Worm (Caenorhabditis elegans): ENCODE measurements around the gene C55B6.5.

The C55B6.5 gene

DNA sequence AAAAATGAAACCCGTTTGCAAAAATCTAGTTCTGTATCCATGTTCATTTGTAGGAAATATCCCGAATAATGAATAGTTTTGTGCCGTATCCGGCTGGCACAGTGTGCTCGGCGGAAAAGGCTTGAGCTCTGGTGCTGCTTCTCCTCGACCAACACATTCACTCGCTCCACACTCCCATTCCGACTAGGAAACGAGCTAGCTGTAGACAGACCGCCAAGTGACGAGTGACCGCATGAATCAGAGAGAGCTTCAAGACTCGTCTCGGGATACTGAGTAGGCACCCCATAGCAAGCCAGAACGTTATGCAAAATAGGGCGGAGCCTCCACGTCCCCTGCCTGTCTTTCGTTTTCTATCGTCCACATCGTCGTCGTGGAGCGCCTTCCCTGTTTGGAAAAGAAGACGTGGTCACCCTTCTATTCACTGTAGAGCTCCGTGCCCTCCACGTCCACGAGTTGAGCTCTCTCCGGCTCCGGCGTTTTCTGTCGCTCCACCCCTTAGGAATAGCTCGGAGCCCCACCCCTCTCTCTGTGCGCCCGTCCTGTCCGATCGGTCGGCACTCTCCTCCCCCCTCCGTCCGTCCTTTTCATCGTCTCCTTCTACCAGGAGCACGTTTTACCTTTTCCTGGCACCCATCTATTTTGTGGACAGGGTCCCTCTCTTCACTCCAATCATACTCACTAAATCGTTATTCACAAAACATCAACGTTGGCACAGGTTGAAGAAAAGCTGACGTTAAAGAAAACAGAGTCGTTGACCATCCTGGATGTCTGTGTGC lies 12.8 kb upstream of the C55B6.5 start, which contains the start of gene syd-9:
syd-9 (plus strand) TSS at position 394 of the 776 bp plus-strand sequence.
- TF ChIP-seq mbf-1 (tag; optimal IDR thresholded peaks at IDR 0.05) (no peak), egl-27 (tag; optimal IDR thresholded peaks at IDR 0.05) (no peak), nhr-129 (tag; optimal IDR thresholded peaks at IDR 0.05) (peak; percentile 44), nhr-237 (tag; optimal IDR thresholded peaks at IDR 0.05) (no peak), mab-5 (tag; optimal IDR thresholded peaks at IDR 0.05) (no peak), mdl-1 (tag; optimal IDR thresholded peaks at IDR 0.05) (no peak), unc-39 (tag; optimal IDR thresholded peaks at IDR 0.05) (no peak), sma-9 (GFP tag; optimal IDR thresholded peaks at IDR 0.05) (peak; percentile 19), sma-9 (tag; optimal IDR thresholded peaks at IDR 0.05) (no peak), ZK546.5 (tag; optimal IDR thresholded peaks at IDR 0.05) (no peak), snpc-4 (tag; optimal IDR thresholded peaks at IDR 0.05) (no peak), ceh-82 (tag; optimal IDR thresholded peaks at IDR 0.05) (no peak)

DNA sequence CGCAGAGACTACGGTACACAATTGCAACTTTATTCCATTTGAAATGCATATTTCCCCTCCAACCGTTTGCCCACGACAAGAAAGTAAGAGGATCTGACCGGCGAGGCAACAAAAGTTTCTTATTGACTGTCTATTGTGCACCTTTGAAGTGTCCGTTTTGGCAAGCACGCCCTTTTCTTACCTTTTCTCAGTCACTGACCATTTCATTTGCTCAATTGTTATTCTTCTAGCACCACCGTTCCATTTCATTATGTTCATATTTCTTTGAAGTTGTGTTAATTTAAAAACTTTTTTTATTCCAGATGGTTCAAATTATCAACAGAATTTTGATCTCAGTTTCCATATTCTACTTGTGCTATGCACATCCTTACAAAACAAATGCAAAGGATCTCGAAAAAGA lies 6.3 kb upstream of the C55B6.5 start, which contains the start of gene spp-22:
spp-22 (plus strand) TSS at position 301 of the 400 bp plus-strand sequence.
- TF ChIP-seq nhr-237 (tag; optimal IDR thresholded peaks at IDR 0.05) (no peak), nhr-23 (tag; optimal IDR thresholded peaks at IDR 0.05) (no peak), sma-3 (GFP tag; optimal IDR thresholded peaks at IDR 0.05) (no peak), ztf-11 (tag; optimal IDR thresholded peaks at IDR 0.05) (no peak), fos-1 (tag; optimal IDR thresholded peaks at IDR 0.05) (no peak), unc-55 (GFP tag; optimal IDR thresholded peaks at IDR 0.05) (no peak), snpc-4 (tag; optimal IDR thresholded peaks at IDR 0.05) (no peak), Y55F3AM.14 (GFP tag; optimal IDR thresholded peaks at IDR 0.05) (no peak), ztf-1 (GFP tag; conservative IDR thresholded peaks at IDR 0.05) (no peak), ZK546.5 (tag; optimal IDR thresholded peaks at IDR 0.05) (no peak), nhr-25 (tag; optimal IDR thresholded peaks at IDR 0.05) (no peak), elt-1 (tag; optimal IDR thresholded peaks at IDR 0.05) (no peak), unc-62 (GFP tag; optimal IDR thresholded peaks at IDR 0.05) (no peak), lin-13 (GFP tag; optimal IDR thresholded peaks at IDR 0.05) (no peak), mbf-1 (tag; optimal IDR thresholded peaks at IDR 0.05) (no peak), mab-5 (tag; optimal IDR thresholded peaks at IDR 0.05) (no peak), gmeb-1 (tag; optimal IDR thresholded peaks at IDR 0.05) (no peak), ztf-4 (tag; optimal IDR thresholded peaks at IDR 0.05) (no peak), F13H6.1 (tag; optimal IDR thresholded peaks at IDR 0.05) (no peak)

DNA sequence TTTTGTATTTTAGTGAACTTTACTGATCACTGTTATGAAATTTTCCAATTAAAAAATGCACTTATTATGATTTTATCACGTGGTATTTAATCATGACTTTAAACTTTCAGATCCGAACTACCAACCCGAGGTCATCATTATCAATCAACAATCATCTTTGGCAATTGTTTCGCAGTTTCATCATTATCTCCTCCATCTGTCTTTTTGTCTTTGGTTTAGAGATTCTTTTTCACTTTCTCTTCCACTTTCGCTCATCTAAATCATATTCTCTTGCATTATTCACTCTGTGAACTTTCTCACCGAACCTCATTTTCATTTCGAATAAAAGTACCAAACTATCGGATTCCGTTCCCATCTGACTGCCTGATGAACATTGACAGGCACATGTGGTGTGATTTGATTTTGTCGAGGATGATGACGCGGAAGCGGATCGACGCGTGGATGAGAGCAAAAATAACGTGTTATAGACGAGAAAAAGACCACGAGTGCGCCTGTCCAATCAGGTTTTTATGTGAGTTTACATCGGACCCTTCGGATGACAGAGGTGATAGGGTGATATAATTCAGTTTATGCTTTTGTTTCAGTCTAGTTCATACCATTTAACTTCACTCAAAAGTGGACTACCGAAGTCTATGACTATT lies 5.5 kb upstream of the C55B6.5 start:
- TF ChIP-seq ceh-16 (tag; optimal IDR thresholded peaks at IDR 0.05) (no peak), nhr-12 (tag; optimal IDR thresholded peaks at IDR 0.05) (no peak), sma-9 (GFP tag; optimal IDR thresholded peaks at IDR 0.05) (peak; percentile 35), sma-9 (tag; optimal IDR thresholded peaks at IDR 0.05) (no peak), lin-39 (tag; optimal IDR thresholded peaks at IDR 0.05) (no peak), elt-3 (tag; optimal IDR thresholded peaks at IDR 0.05) (no peak), mab-5 (tag; optimal IDR thresholded peaks at IDR 0.05) (no peak), unc-62 (GFP tag; optimal IDR thresholded peaks at IDR 0.05) (no peak), egl-27 (tag; optimal IDR thresholded peaks at IDR 0.05) (no peak), lin-13 (GFP tag; optimal IDR thresholded peaks at IDR 0.05) (no peak), lsy-2 (tag; optimal IDR thresholded peaks at IDR 0.05) (no peak), peb-1 (tag; optimal IDR thresholded peaks at IDR 0.05) (no peak), alr-1 (tag; optimal IDR thresholded peaks at IDR 0.05) (no peak), dmd-4 (tag; optimal IDR thresholded peaks at IDR 0.05) (no peak), C34F6.9 (tag; optimal IDR thresholded peaks at IDR 0.05) (peak; percentile 10), nhr-6 (tag; optimal IDR thresholded peaks at IDR 0.05) (no peak), nhr-129 (tag; optimal IDR thresholded peaks at IDR 0.05) (peak; percentile 50), F13H6.1 (tag; optimal IDR thresholded peaks at IDR 0.05) (no peak), skn-1 (tag; optimal IDR thresholded peaks at IDR 0.05) (no peak), blmp-1 (tag; optimal IDR thresholded peaks at IDR 0.05; ENCODE audit: insufficient read depth) (peak; percentile 93), zag-1 (tag; optimal IDR thresholded peaks at IDR 0.05) (no peak)

Measured in whole organism, L2 larva.